Worm (Caenorhabditis elegans): ENCODE measurements around the gene srd-45.

- TF ChIP-seq him-1 (tag; optimal IDR thresholded peaks at IDR 0.05) (no peak), W03F9.2 (tag; optimal IDR thresholded peaks at IDR 0.05) (no peak), dao-5 (tag; optimal IDR thresholded peaks at IDR 0.05) (no peak)
Observed at ce11 chrX:12304231-12304630, 24.5 kb upstream of the srd-45 start.

Data from whole organism, L4/young adult.